Fruit fly (Drosophila melanogaster) whole organism, prepupa: ENCODE measurements around the gene Dpp10.
A peak's percentile ranks its signal among the peaks of the same experiment; 100 is the strongest.

Experiments used
- Blimp-1 ChIP-seq: fragments of 200-800 bp; sonication (Bioruptor generic); optimal IDR thresholded peaks from 3 replicates; lab custom pipeline; 2017; ENCODE audit warnings: missing biosample characterization, missing genetic modification characterization, mild to moderate bottlenecking, moderate library complexity, missing genetic modification reagents
- CG10631 ChIP-seq: fragments of 200-800 bp; sonication (Bioruptor generic); optimal IDR thresholded peaks from 2 replicates; lab custom pipeline; 2016; ENCODE audit warnings: missing biosample characterization, missing genetic modification characterization
- CG11762 ChIP-seq: fragments of 200-800 bp; sonication (Bioruptor generic); optimal IDR thresholded peaks from 3 replicates; lab custom pipeline; 2016; ENCODE audit warnings: missing biosample characterization, missing genetic modification characterization; ENCODE audit not compliant: insufficient read depth
- CG11902 ChIP-seq: fragments of 200-800 bp; sonication (Bioruptor generic); optimal IDR thresholded peaks from 3 replicates; lab custom pipeline; 2016; ENCODE audit warnings: missing biosample characterization, missing genetic modification characterization
- CG15336 ChIP-seq: fragments of 200-800 bp; sonication (Bioruptor generic); IDR thresholded peaks from 2 replicates; pipeline ENCODE4 v1.3.6; 2022; ENCODE audit warnings: missing biosample characterization, missing genetic modification characterization
- CG3032 ChIP-seq: fragments of 200-800 bp; optimal IDR thresholded peaks from 2 replicates; lab custom pipeline; 2019; ENCODE audit warnings: missing biosample characterization, mild to moderate bottlenecking, missing genetic modification characterization, moderate library complexity
- CG31627 ChIP-seq: fragments of 200-800 bp; sonication (Bioruptor generic); optimal IDR thresholded peaks from 3 replicates; lab custom pipeline; 2016; ENCODE audit warnings: missing biosample characterization, missing genetic modification characterization
- CG32006 ChIP-seq: fragments of 200-800 bp; sonication (Bioruptor generic); optimal IDR thresholded peaks from 3 replicates; lab custom pipeline; 2017; ENCODE audit warnings: missing biosample characterization, mild to moderate bottlenecking, missing genetic modification characterization
- CG3919 ChIP-seq: fragments of 200-800 bp; sonication (Bioruptor generic); optimal IDR thresholded peaks from 3 replicates; lab custom pipeline; 2016; ENCODE audit warnings: missing biosample characterization, missing genetic modification characterization
- CG6163 ChIP-seq: fragments of 200-800 bp; sonication (Bioruptor generic); IDR thresholded peaks from 3 replicates; pipeline ENCODE4 v1.3.6; 2022; ENCODE audit warnings: missing biosample characterization, missing genetic modification characterization
- CG6276 ChIP-seq: fragments of 200-800 bp; sonication (Bioruptor generic); optimal IDR thresholded peaks from 2 replicates; lab custom pipeline; 2017; ENCODE audit warnings: missing biosample characterization, mild to moderate bottlenecking, missing genetic modification characterization
- CG6808 ChIP-seq: fragments of 200-800 bp; sonication (Bioruptor generic); optimal IDR thresholded peaks from 3 replicates; lab custom pipeline; 2017; ENCODE audit warnings: missing biosample characterization, missing genetic modification characterization, mild to moderate bottlenecking, moderate library complexity, missing genetic modification reagents
- CG6854 ChIP-seq: fragments of 200-800 bp; sonication (Bioruptor generic); optimal IDR thresholded peaks from 2 replicates; lab custom pipeline; 2017; ENCODE audit warnings: missing biosample characterization, mild to moderate bottlenecking, missing genetic modification characterization
- CG7368 ChIP-seq: fragments of 200-800 bp; sonication (Bioruptor generic); optimal IDR thresholded peaks from 3 replicates; lab custom pipeline; 2016; ENCODE audit warnings: missing biosample characterization, missing genetic modification characterization
- CG8119 ChIP-seq: fragments of 200-800 bp; sonication (Bioruptor generic); IDR thresholded peaks from 3 replicates; pipeline ENCODE4 v1.3.6; 2022; ENCODE audit warnings: missing biosample characterization, missing genetic modification characterization
- Eip75B ChIP-seq: fragments of 200-800 bp; sonication (Bioruptor generic); optimal IDR thresholded peaks from 3 replicates; lab custom pipeline; 2016; ENCODE audit warnings: missing biosample characterization, missing genetic modification characterization
- Eip78C ChIP-seq: fragments of 200-800 bp; sonication (Bioruptor generic); peaks from one replicate; lab custom pipeline; 2016; ENCODE audit warnings: missing biosample characterization, missing genetic modification characterization
- Eip93F ChIP-seq: fragments of 200-800 bp; sonication (Bioruptor generic); optimal IDR thresholded peaks from 2 replicates; lab custom pipeline; 2016; ENCODE audit warnings: missing biosample characterization, mild to moderate bottlenecking, missing genetic modification characterization
- Gug ChIP-seq: fragments of 200-800 bp; sonication (Bioruptor generic); IDR thresholded peaks from 2 replicates; pipeline ENCODE4 v1.3.6; 2022; ENCODE audit warnings: missing biosample characterization, missing genetic modification characterization
- Hr38 ChIP-seq: sonication (Bioruptor generic); optimal IDR thresholded peaks from 2 replicates; lab custom pipeline; 2016; ENCODE audit warnings: missing biosample characterization, missing genetic modification characterization
- Hr39 ChIP-seq: fragments of 200-800 bp; sonication (Bioruptor generic); optimal IDR thresholded peaks from 2 replicates; lab custom pipeline; 2016; ENCODE audit warnings: missing biosample characterization, missing genetic modification characterization
- Hr4 ChIP-seq: fragments of 200-800 bp; sonication (Bioruptor generic); optimal IDR thresholded peaks from 3 replicates; lab custom pipeline; 2016; ENCODE audit warnings: missing biosample characterization, missing genetic modification characterization
- Lpt ChIP-seq: fragments of 200-800 bp; sonication (Bioruptor generic); optimal IDR thresholded peaks from 3 replicates; lab custom pipeline; 2016; ENCODE audit warnings: missing biosample characterization, missing genetic modification characterization
- Met ChIP-seq: fragments of 200-800 bp; sonication (Bioruptor generic); optimal IDR thresholded peaks from 3 replicates; lab custom pipeline; 2016; ENCODE audit warnings: missing biosample characterization, missing genetic modification characterization
- OdsH ChIP-seq: fragments of 200-800 bp; sonication (Bioruptor generic); optimal IDR thresholded peaks from 3 replicates; lab custom pipeline; 2016; ENCODE audit warnings: missing biosample characterization, missing genetic modification characterization
- Sox14 ChIP-seq: fragments of 200-800 bp; sonication (Bioruptor generic); optimal IDR thresholded peaks from 3 replicates; lab custom pipeline; 2016; ENCODE audit warnings: missing biosample characterization, missing genetic modification characterization
- Sox15 ChIP-seq: fragments of 200-800 bp; sonication (Bioruptor generic); optimal IDR thresholded peaks from 3 replicates; lab custom pipeline; 2016; ENCODE audit warnings: missing biosample characterization, missing genetic modification characterization
- acj6 ChIP-seq: fragments of 200-800 bp; sonication (Bioruptor generic); optimal IDR thresholded peaks from 3 replicates; lab custom pipeline; 2016; ENCODE audit warnings: missing biosample characterization, missing genetic modification characterization
- cyc ChIP-seq: fragments of 200-800 bp; sonication (Bioruptor generic); optimal IDR thresholded peaks from 3 replicates; lab custom pipeline; 2016; ENCODE audit warnings: missing biosample characterization, missing genetic modification characterization
- dsx ChIP-seq: fragments of 200-800 bp; optimal IDR thresholded peaks from 3 replicates; lab custom pipeline; 2019; ENCODE audit warnings: missing biosample characterization, mild to moderate bottlenecking, missing genetic modification characterization, moderate library complexity; ENCODE audit not compliant: poor library complexity, severe bottlenecking
- eg ChIP-seq: fragments of 200-800 bp; sonication (Bioruptor generic); IDR thresholded peaks from 3 replicates; pipeline ENCODE4 v1.3.6; 2022; ENCODE audit warnings: missing biosample characterization, missing genetic modification characterization
- esn ChIP-seq: fragments of 200-800 bp; sonication (Bioruptor generic); optimal IDR thresholded peaks from 2 replicates; lab custom pipeline; 2016; ENCODE audit warnings: missing biosample characterization, mild to moderate bottlenecking, missing genetic modification characterization, moderate library complexity
- fd59A ChIP-seq: fragments of 200-800 bp; sonication (Bioruptor generic); optimal IDR thresholded peaks from 2 replicates; lab custom pipeline; 2017; ENCODE audit warnings: missing biosample characterization, mild to moderate bottlenecking, missing genetic modification characterization, missing genetic modification reagents
- fd85E ChIP-seq: fragments of 200-800 bp; sonication (Bioruptor generic); optimal IDR thresholded peaks from 3 replicates; lab custom pipeline; 2016; ENCODE audit warnings: missing biosample characterization, missing genetic modification characterization
- fkh ChIP-seq: fragments of 200-800 bp; sonication (Bioruptor generic); optimal IDR thresholded peaks from 3 replicates; lab custom pipeline; 2017; ENCODE audit warnings: missing biosample characterization, mild to moderate bottlenecking, missing genetic modification characterization, moderate library complexity
- lz ChIP-seq: fragments of 200-800 bp; sonication (Bioruptor generic); optimal IDR thresholded peaks from 3 replicates; lab custom pipeline; 2016; ENCODE audit warnings: missing biosample characterization, missing genetic modification characterization
- pdm3 ChIP-seq: fragments of 200-800 bp; sonication (Bioruptor generic); optimal IDR thresholded peaks from 3 replicates; lab custom pipeline; 2016; ENCODE audit warnings: missing biosample characterization, missing genetic modification characterization
- salr ChIP-seq, 2 experiments: fragments of 200-800 bp; sonication (Bioruptor generic); optimal IDR thresholded peaks; 3 replicates each; lab custom pipeline; 2016 to 2018; ENCODE audit warnings: missing biosample characterization in 2 of 2, missing genetic modification characterization in 2 of 2, mild to moderate bottlenecking in 1 of 2
- spab ChIP-seq: fragments of 200-800 bp; sonication (Bioruptor generic); optimal IDR thresholded peaks from 2 replicates; lab custom pipeline; 2017; ENCODE audit warnings: missing biosample characterization, mild to moderate bottlenecking, missing genetic modification characterization, missing genetic modification reagents
- ss ChIP-seq, 2 experiments: fragments of 200-800 bp; sonication (Bioruptor generic); optimal IDR thresholded peaks; 2 replicates in 1 of 2; 3 replicates in 1 of 2; lab custom pipeline; 2017 to 2018; ENCODE audit warnings: mild to moderate bottlenecking in 2 of 2, missing biosample characterization in 2 of 2, missing genetic modification characterization in 2 of 2, moderate library complexity in 1 of 2
- svp ChIP-seq: fragments of 200-800 bp; sonication (Bioruptor generic); peaks from one replicate; lab custom pipeline; 2016; ENCODE audit warnings: missing biosample characterization, missing genetic modification characterization
- topi ChIP-seq: fragments of 200-800 bp; sonication (Bioruptor generic); optimal IDR thresholded peaks from 3 replicates; lab custom pipeline; 2016; ENCODE audit warnings: missing biosample characterization, missing genetic modification characterization
- vri ChIP-seq: fragments of 200-800 bp; sonication (Bioruptor generic); optimal IDR thresholded peaks from 3 replicates; lab custom pipeline; 2016; ENCODE audit warnings: missing biosample characterization, mild to moderate bottlenecking, missing genetic modification characterization

Gene Dpp10

DNA sequence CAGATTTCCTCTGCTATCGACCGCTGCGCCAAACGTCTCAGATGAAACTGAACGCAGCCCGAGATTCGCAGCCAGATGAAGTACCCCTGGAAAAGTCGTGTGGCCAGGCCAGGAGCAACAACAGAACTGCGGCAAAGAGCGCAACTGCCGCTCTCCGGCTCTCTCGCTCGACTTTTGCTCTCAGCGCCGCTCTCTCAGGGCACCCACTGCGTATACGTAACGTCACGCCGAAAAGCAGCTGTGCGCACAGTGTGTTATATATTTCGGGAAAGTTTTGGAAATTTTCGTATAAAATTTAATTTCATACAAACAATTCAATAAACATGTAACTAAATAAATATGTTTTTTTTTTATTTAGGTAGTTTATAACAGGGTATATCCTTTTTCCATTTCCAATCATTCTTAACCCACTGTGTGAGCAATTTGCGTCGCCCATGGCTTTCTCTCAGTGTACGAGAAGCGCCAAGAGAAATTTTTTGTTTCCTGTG, at the start of gene Dpp10 (continued):
- TF ChIP-seq Met (GFP tag; lab: Kevin White, UChicago) (peak; percentile 75), fd59A (GFP tag; lab: Kevin White, UChicago) (peak; percentile 57), cyc (GFP tag; lab: Kevin White, UChicago) (peak; percentile 67), topi (GFP tag; lab: Kevin White, UChicago) (peak; percentile 70), vri (GFP tag; lab: Kevin White, UChicago) (peak; percentile 46), Hr38 (GFP tag; lab: Kevin White, UChicago) (no peak), acj6 (GFP tag; lab: Kevin White, UChicago) (peak; percentile 57), CG6808 (GFP tag; lab: Kevin White, UChicago) (peak; percentile 62)

DNA sequence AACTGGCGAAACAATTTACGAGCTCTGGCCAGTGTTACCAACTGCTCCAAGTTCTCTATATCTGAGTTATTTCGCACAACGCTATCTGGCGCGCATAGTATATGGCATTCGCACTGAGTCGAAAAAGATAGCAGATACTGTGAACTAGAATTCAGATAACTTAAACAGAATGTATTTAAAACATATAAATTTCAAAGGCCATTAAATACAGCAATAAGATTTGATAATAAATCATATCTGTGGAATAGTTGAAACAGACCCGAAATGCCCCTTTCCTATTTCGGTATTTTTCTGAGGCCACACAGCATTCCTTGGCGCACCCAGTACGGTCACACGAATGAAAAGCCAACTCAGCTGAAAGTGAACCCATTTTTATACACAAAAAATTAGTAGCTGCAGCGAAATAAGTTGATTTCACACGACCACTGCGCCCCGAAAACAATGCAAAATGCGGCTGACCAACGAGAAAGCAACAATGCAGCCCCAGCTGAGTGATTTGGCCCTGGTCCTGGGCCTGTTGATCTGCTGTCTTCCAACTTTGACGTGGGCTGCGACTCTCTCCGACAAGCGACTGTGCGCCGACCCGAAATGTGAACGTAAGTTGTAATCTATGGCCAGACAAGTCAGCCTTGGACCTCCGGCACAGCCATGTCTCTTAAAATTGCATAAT, 48.4 kb upstream of the Dpp10 start, which contains the start of the genes CG31635 and Tango1:
CG31635 (minus strand) TSS at position 30 of the 670 bp plus-strand sequence.
Tango1 (plus strand) TSS at position 304 of the 670 bp plus-strand sequence.
- TF ChIP-seq vri (GFP tag; lab: Kevin White, UChicago): peak; percentile 20
- TF ChIP-seq Gug (GFP tag; lab: Robert Waterston, UW): peak; percentile 21; the same call in 1 of the 2 replicates
- TF ChIP-seq Sox14: peak; percentile 51
- TF ChIP-seq esn: peak; percentile 11
- TF ChIP-seq svp (GFP tag; lab: Kevin White, UChicago): peak; percentile 83
- TF ChIP-seq CG31627 (GFP tag; lab: Kevin White, UChicago): peak; percentile 48
- peak; percentile 48 for TF ChIP-seq Blimp-1 (GFP tag; lab: Kevin White, UChicago)
- no peak for TF ChIP-seq Sox15
- peak; percentile 53 for TF ChIP-seq cyc (GFP tag; lab: Kevin White, UChicago)
- TF ChIP-seq lz: peak; percentile 34
- no peak for TF ChIP-seq Hr38 (GFP tag; lab: Kevin White, UChicago)
- 0 out of 3 replicates have a peak, but pooled peaks have one; percentile 22 for TF ChIP-seq eg (GFP tag; lab: Robert Waterston, UW)
- TF ChIP-seq OdsH (GFP tag; lab: Kevin White, UChicago): no peak
- TF ChIP-seq CG6163 (GFP tag; lab: Robert Waterston, UW): peak; percentile 39; the same call in 1 of the 3 replicates
- TF ChIP-seq CG3032 (tag; lab: Kevin White, UChicago): peak; percentile 22
- TF ChIP-seq Lpt (GFP tag; lab: Kevin White, UChicago): no peak

DNA sequence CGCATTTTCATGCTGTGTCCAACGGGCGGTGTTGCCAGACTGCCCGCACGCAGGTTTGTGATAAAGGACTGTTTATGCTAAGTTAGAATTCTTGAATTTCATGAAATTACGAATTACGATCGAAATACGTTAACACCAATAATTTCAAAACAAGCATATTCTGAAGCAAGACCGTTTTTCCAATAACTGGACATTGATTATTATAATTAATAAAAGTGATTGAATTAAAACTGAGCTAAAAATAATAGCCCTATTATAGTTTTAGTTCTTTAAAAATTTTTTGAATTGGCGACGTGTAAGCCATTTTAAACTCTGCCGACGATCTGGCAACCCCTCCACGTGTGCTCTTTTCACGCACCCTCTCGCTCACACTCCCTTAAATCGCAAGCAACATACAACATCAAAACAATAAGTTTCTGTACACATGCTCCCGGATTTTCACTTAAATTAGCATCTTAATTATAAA, 47.3 kb upstream of the Dpp10 start:
- TF ChIP-seq CG32006 (GFP tag; lab: Kevin White, UChicago) (peak; percentile 98), dsx (peak; percentile 86), CG8119 (GFP tag; lab: Robert Waterston, UW) (peak; percentile 97), Eip75B (GFP tag; lab: Kevin White, UChicago) (peak; percentile 95), CG6276 (GFP tag; lab: Kevin White, UChicago) (no peak), Hr4 (GFP tag; lab: Kevin White, UChicago) (peak; percentile 98), spab (peak; percentile 88), CG7368 (GFP tag; lab: Kevin White, UChicago) (peak; percentile 90), fd59A (GFP tag; lab: Kevin White, UChicago) (peak; percentile 91), Met (GFP tag; lab: Kevin White, UChicago) (no peak), CG3919 (peak; percentile 94), fd85E (peak; percentile 60), CG3032 (tag; lab: Kevin White, UChicago) (peak; percentile 95), OdsH (GFP tag; lab: Kevin White, UChicago) (peak; percentile 97), eg (GFP tag; lab: Robert Waterston, UW) (peak; percentile 96), CG6854 (peak; percentile 85), CG15336 (GFP tag; lab: Robert Waterston, UW) (peak; percentile 95), Hr39 (GFP tag; lab: Kevin White, UChicago) (peak; percentile 91), CG6808 (GFP tag; lab: Kevin White, UChicago) (peak; percentile 90), pdm3 (no peak), Sox14 (peak; percentile 96), Gug (GFP tag; lab: Robert Waterston, UW) (peak; percentile 95), topi (GFP tag; lab: Kevin White, UChicago) (peak; percentile 93), Sox15 (peak; percentile 92), fkh (GFP tag; lab: Kevin White, UChicago) (peak; percentile 78), Eip78C (peak; percentile 98), ss (GFP tag; optimal IDR thresholded peaks at IDR 0.05; lab: Kevin White, UChicago) (peak; percentile 79 to 91), salr (GFP tag; optimal IDR thresholded peaks at IDR 0.05; lab: Kevin White, UChicago) (peak; percentile 81 to 97), Eip93F (GFP tag; lab: Kevin White, UChicago) (peak; percentile 80), CG10631 (GFP tag; lab: Kevin White, UChicago) (peak; percentile 97), cyc (GFP tag; lab: Kevin White, UChicago) (peak; percentile 92), CG11762 (GFP tag; lab: Kevin White, UChicago) (peak; percentile 94), CG11902 (GFP tag; lab: Kevin White, UChicago) (peak; percentile 85)
